Worm (Caenorhabditis elegans) whole organism, mixed stage, embryonic: ENCODE results near the gene Y48A6C.8.

Experiments used
- M03D4.4 ChIP-seq: sonication (generic microtip); optimal IDR thresholded peaks from 2 replicates; lab custom pipeline; 2017; ENCODE audit warnings: mild to moderate bottlenecking, missing genetic modification characterization, missing compliant biosample characterization
- bed-3 ChIP-seq: fragments of 200-800 bp; sonication (Bioruptor generic); optimal IDR thresholded peaks from 3 replicates; lab custom pipeline; 2018; ENCODE audit warnings: mild to moderate bottlenecking, missing genetic modification characterization, moderate library complexity, missing compliant biosample characterization
- blmp-1 ChIP-seq: fragments of 150-350 bp; optimal IDR thresholded peaks from 2 replicates; lab custom pipeline; 2014; ENCODE audit warnings: missing biosample characterization, missing genetic modification characterization
- ceh-39 ChIP-seq: fragments of 150-350 bp; optimal IDR thresholded peaks from 2 replicates; lab custom pipeline; 2014; ENCODE audit warnings: missing biosample characterization, missing genetic modification characterization
- ceh-43 ChIP-seq: fragments of 200-800 bp; sonication (Bioruptor generic); optimal IDR thresholded peaks from 2 replicates; lab custom pipeline; 2018; ENCODE audit warnings: mild to moderate bottlenecking, missing genetic modification characterization, moderate library complexity, missing compliant biosample characterization
- ceh-83 ChIP-seq: fragments of 200-800 bp; sonication (Bioruptor generic); optimal IDR thresholded peaks from 2 replicates; lab custom pipeline; 2018; ENCODE audit warnings: mild to moderate bottlenecking, missing genetic modification characterization, missing compliant biosample characterization
- ces-1 ChIP-seq: fragments of 150-350 bp; optimal IDR thresholded peaks from 2 replicates; lab custom pipeline; 2014; ENCODE audit warnings: missing biosample characterization, missing genetic modification reagents, missing genetic modification characterization
- cnd-1 ChIP-seq: fragments of 200-800 bp; sonication (Bioruptor generic); optimal IDR thresholded peaks from 2 replicates; lab custom pipeline; 2018; ENCODE audit warnings: mild to moderate bottlenecking, missing genetic modification characterization, missing compliant biosample characterization
- drap-1 ChIP-seq: fragments of 200-800 bp; sonication (Bioruptor generic); optimal IDR thresholded peaks from 3 replicates; lab custom pipeline; 2018; ENCODE audit warnings: mild to moderate bottlenecking, missing genetic modification characterization, missing compliant biosample characterization
- elt-1 ChIP-seq: sonication (generic microtip); optimal IDR thresholded peaks from 2 replicates; lab custom pipeline; 2017; ENCODE audit warnings: missing genetic modification characterization, mild to moderate bottlenecking, missing compliant biosample characterization, antibody characterized with exemption, moderate library complexity, borderline replicate concordance; ENCODE audit not compliant: insufficient read depth
- elt-3 ChIP-seq: fragments of 150-350 bp; optimal IDR thresholded peaks from 2 replicates; lab custom pipeline; 2014; ENCODE audit warnings: missing biosample characterization, missing genetic modification characterization
- flh-1 ChIP-seq: fragments of 200-800 bp; sonication (Bioruptor generic); optimal IDR thresholded peaks from 2 replicates; lab custom pipeline; 2018; ENCODE audit warnings: mild to moderate bottlenecking, missing genetic modification characterization, moderate library complexity, missing compliant biosample characterization
- hlh-1 ChIP-seq: fragments of 150-350 bp; optimal IDR thresholded peaks from 2 replicates; lab custom pipeline; 2014; ENCODE audit warnings: missing biosample characterization, missing genetic modification reagents, missing genetic modification characterization
- lin-13 ChIP-seq: fragments of 150-350 bp; optimal IDR thresholded peaks from 2 replicates; lab custom pipeline; 2014; ENCODE audit warnings: missing biosample characterization, missing genetic modification characterization
- lin-32 ChIP-seq: fragments of 200-800 bp; sonication (Bioruptor generic); optimal IDR thresholded peaks from 2 replicates; lab custom pipeline; 2018; ENCODE audit warnings: mild to moderate bottlenecking, missing genetic modification characterization, missing compliant biosample characterization
- lsy-2 ChIP-seq: fragments of 150-350 bp; optimal IDR thresholded peaks from 2 replicates; lab custom pipeline; 2014; ENCODE audit warnings: missing biosample characterization, missing genetic modification characterization
- mab-5 ChIP-seq: fragments of 150-350 bp; optimal IDR thresholded peaks from 2 replicates; lab custom pipeline; 2014; ENCODE audit warnings: missing biosample characterization, missing genetic modification characterization
- mep-1 ChIP-seq: fragments of 150-350 bp; optimal IDR thresholded peaks from 2 replicates; lab custom pipeline; 2017; ENCODE audit warnings: missing biosample characterization, missing genetic modification reagents, missing genetic modification characterization, inconsistent platforms
- mls-2 ChIP-seq: sonication (generic microtip); optimal IDR thresholded peaks from 2 replicates; lab custom pipeline; 2016; ENCODE audit warnings: mild to moderate bottlenecking, missing genetic modification characterization, moderate library complexity, missing compliant biosample characterization
- nhr-12 ChIP-seq: fragments of 150-350 bp; optimal IDR thresholded peaks from 2 replicates; lab custom pipeline; 2014; ENCODE audit warnings: missing biosample characterization, missing genetic modification characterization
- nhr-2 ChIP-seq: fragments of 150-350 bp; optimal IDR thresholded peaks from 2 replicates; lab custom pipeline; 2014; ENCODE audit warnings: missing biosample characterization, missing genetic modification characterization
- nhr-237 ChIP-seq: fragments of 150-350 bp; optimal IDR thresholded peaks from 2 replicates; lab custom pipeline; 2014; ENCODE audit warnings: missing biosample characterization, missing genetic modification characterization
- nhr-28 ChIP-seq: fragments of 150-350 bp; optimal IDR thresholded peaks from 2 replicates; lab custom pipeline; 2014; ENCODE audit warnings: missing biosample characterization, missing genetic modification characterization
- nhr-76 ChIP-seq: sonication (generic microtip); optimal IDR thresholded peaks from 2 replicates; lab custom pipeline; 2017; ENCODE audit warnings: missing biosample characterization, missing genetic modification characterization
- pha-4 ChIP-seq: fragments of 150-350 bp; optimal IDR thresholded peaks from 2 replicates; lab custom pipeline; 2018; ENCODE audit warnings: missing biosample characterization, missing genetic modification reagents, missing genetic modification characterization
- sem-2 ChIP-seq: fragments of 200-800 bp; sonication (Bioruptor generic); optimal IDR thresholded peaks from 2 replicates; lab custom pipeline; 2018; ENCODE audit warnings: mild to moderate bottlenecking, missing genetic modification characterization, missing compliant biosample characterization
- sptf-1 ChIP-seq: sonication (generic microtip); optimal IDR thresholded peaks from 2 replicates; lab custom pipeline; 2017; ENCODE audit warnings: mild to moderate bottlenecking, missing genetic modification characterization, moderate library complexity, missing compliant biosample characterization
- tbx-8 ChIP-seq: fragments of 200-800 bp; sonication (Bioruptor generic); optimal IDR thresholded peaks from 2 replicates; lab custom pipeline; 2018; ENCODE audit warnings: mild to moderate bottlenecking, missing genetic modification characterization, moderate library complexity, missing compliant biosample characterization
- unc-120 ChIP-seq: sonication (generic microtip); optimal IDR thresholded peaks from 2 replicates; lab custom pipeline; 2017; ENCODE audit warnings: missing genetic modification characterization, missing compliant biosample characterization; ENCODE audit not compliant: poor library complexity, severe bottlenecking
- unc-39 ChIP-seq: fragments of 150-350 bp; optimal IDR thresholded peaks from 2 replicates; lab custom pipeline; 2014; ENCODE audit warnings: missing biosample characterization, missing genetic modification characterization
- unc-62 ChIP-seq: fragments of 150-350 bp; optimal IDR thresholded peaks from 2 replicates; lab custom pipeline; 2014; ENCODE audit warnings: missing biosample characterization, missing genetic modification reagents, missing genetic modification characterization
- zip-8 ChIP-seq: fragments of 150-350 bp; optimal IDR thresholded peaks from 2 replicates; lab custom pipeline; 2014; ENCODE audit warnings: missing biosample characterization, missing genetic modification characterization
- ztf-11 ChIP-seq: fragments of 150-350 bp; optimal IDR thresholded peaks from 2 replicates; lab custom pipeline; 2014; ENCODE audit warnings: missing biosample characterization, missing genetic modification characterization

Gene Y48A6C.8

DNA sequence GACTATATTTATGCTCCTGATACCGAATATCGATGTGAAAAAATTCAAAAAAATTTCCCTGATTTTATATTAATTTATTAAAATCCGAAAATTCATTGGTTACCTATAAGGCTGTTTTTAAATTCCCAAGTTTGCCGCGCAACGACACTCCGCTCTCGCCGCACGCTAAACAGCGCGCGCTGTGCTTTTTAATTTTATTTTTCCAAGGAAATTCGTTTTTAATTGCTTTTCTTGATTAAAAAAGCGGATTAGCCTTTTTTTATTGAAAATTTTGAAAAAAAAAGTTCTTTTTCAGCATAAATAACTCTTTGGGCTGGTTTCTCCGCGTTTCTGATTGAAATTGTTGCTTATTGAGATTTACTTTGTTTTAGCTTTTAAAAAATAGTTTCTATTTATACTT, 20.1 kb downstream of the Y48A6C.8 start:
- TF ChIP-seq unc-39 (tag; lab: Kevin White, UChicago) (no peak), hlh-1 (tag; lab: Kevin White, UChicago) (no peak), ceh-39 (tag; lab: Kevin White, UChicago) (no peak), sptf-1 (tag; lab: Kevin White, UChicago) (no peak), mep-1 (no peak), lin-32 (GFP tag; lab: Kevin White, UChicago) (no peak), nhr-12 (no peak), blmp-1 (tag; lab: Kevin White, UChicago) (no peak), unc-120 (tag; lab: Kevin White, UChicago) (no peak), nhr-237 (no peak), cnd-1 (tag; lab: Kevin White, UChicago) (no peak), lin-13 (tag; lab: Kevin White, UChicago) (no peak), elt-1 (no peak), pha-4 (tag; lab: Kevin White, UChicago) (no peak), ceh-83 (no peak), drap-1 (GFP tag; lab: Kevin White, UChicago) (no peak), tbx-8 (GFP tag; lab: Kevin White, UChicago) (no peak), ces-1 (GFP tag; lab: Kevin White, UChicago) (no peak)

DNA sequence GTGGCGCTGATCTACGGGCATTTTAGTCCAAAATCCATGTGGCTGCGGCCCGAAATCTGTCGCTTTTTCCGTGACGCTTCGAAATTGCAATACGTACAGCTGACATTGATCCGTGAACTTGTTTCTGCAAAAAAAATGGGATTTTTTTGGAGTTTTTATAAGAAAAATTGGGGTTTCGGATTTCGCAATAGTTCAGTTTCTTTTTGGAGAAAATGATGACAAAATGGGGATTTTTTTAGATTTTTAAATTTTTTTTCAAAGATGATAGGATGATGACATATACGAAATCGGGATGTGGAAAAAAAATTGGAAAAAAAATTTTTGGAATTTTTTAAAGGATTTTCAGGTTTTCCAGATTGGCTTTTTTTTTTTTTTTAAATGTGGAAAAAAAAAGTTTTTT, 26.2 kb downstream of the Y48A6C.8 start:
- TF ChIP-seq nhr-2 (tag; lab: Kevin White, UChicago), result no peak
- TF ChIP-seq nhr-12, result no peak
- TF ChIP-seq mep-1, result no peak
- no peak for TF ChIP-seq M03D4.4 (tag; lab: Kevin White, UChicago)
- TF ChIP-seq zip-8, result no peak
- no peak for TF ChIP-seq cnd-1 (tag; lab: Kevin White, UChicago)
- no peak for TF ChIP-seq nhr-76 (tag; lab: Kevin White, UChicago)
- TF ChIP-seq hlh-1 (tag; lab: Kevin White, UChicago), result no peak
- no peak for TF ChIP-seq sem-2 (GFP tag; lab: Kevin White, UChicago)
- no peak for TF ChIP-seq nhr-28 (tag; lab: Kevin White, UChicago)
- TF ChIP-seq drap-1 (GFP tag; lab: Kevin White, UChicago), result no peak
- no peak for TF ChIP-seq bed-3 (GFP tag; lab: Kevin White, UChicago)
- TF ChIP-seq ceh-43 (GFP tag; lab: Kevin White, UChicago), result no peak
- no peak for TF ChIP-seq mab-5 (tag; lab: Kevin White, UChicago)
- TF ChIP-seq ces-1 (GFP tag; lab: Kevin White, UChicago), result no peak
- TF ChIP-seq tbx-8 (GFP tag; lab: Kevin White, UChicago), result no peak
- TF ChIP-seq, all 35 proteins: peak for 0

DNA sequence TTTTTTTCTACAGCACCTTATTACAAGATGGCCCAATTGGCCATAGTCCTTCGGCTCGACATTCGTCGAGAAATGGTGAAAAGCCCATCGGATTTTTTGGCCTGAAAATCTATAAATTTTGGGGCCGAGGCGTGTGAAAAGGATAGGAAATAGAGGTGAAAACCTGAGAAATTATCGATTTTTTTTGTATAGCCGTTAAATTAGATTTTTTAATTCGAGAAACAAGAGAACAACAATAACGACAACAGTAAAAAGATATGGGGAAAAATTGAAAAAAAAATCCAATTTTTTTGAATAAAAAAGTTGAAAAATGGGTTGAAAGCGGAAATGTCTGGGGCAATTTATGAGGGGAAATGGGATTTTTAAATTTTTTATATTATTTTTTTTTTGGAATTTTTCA, 27.6 kb downstream of the Y48A6C.8 start, which contains the start of gene hmt-1:
Gene hmt-1 (minus strand): TSS at position 101 of the 400 bp plus-strand sequence.
- TF ChIP-seq ztf-11 (tag; lab: Kevin White, UChicago) (no peak), drap-1 (GFP tag; lab: Kevin White, UChicago) (no peak), elt-3 (no peak), flh-1 (no peak), elt-1 (no peak), sem-2 (GFP tag; lab: Kevin White, UChicago) (no peak), unc-120 (tag; lab: Kevin White, UChicago) (no peak), ceh-43 (GFP tag; lab: Kevin White, UChicago) (no peak), mab-5 (tag; lab: Kevin White, UChicago) (no peak), nhr-12 (no peak), sptf-1 (tag; lab: Kevin White, UChicago) (no peak), ceh-83 (no peak), unc-62 (no peak), ces-1 (GFP tag; lab: Kevin White, UChicago) (no peak), mls-2 (no peak), ceh-39 (tag; lab: Kevin White, UChicago) (no peak), bed-3 (GFP tag; lab: Kevin White, UChicago) (no peak), nhr-28 (tag; lab: Kevin White, UChicago) (no peak), lsy-2 (tag; lab: Kevin White, UChicago) (no peak), zip-8 (no peak)

DNA sequence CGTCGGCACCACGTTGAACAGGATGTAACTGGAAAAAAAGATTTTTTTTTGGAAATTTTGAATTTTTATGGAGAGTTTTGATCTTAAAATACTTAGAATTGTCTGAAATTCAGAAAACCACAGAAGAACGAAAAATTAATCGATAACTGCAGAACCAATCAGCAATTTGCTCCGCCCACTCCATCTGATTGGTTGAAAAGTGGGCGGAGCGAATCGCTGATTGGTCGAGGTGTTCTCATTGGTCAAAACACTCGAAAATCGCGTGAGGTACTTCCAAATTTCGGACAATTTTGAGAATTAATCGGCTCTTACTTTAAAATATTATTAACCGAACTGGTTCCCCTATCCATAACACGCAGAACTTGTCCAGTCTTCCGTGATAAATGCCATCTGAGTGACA, 31.7 kb downstream of the Y48A6C.8 start:
- no peak for TF ChIP-seq pha-4 (tag; lab: Kevin White, UChicago)
- no peak for TF ChIP-seq tbx-8 (GFP tag; lab: Kevin White, UChicago)
- TF ChIP-seq mab-5 (tag; lab: Kevin White, UChicago), result no peak
